Worm (Caenorhabditis elegans) whole organism, L3 larva: ENCODE results near the gene F53A3.7.

Experiments
- ZK546.5 ChIP-seq: sonication (generic microtip); optimal IDR thresholded peaks from 2 replicates; lab custom pipeline; 2017; ENCODE audit warnings: missing biosample characterization, missing genetic modification characterization
- ama-1 ChIP-seq: fragments of 150-350 bp; optimal IDR thresholded peaks from 2 replicates; lab custom pipeline; 2018
- ceh-16 ChIP-seq: sonication (generic microtip); optimal IDR thresholded peaks from 2 replicates; lab custom pipeline; 2017; ENCODE audit warnings: missing biosample characterization, missing genetic modification characterization
- ceh-28 ChIP-seq: fragments of 150-350 bp; optimal IDR thresholded peaks from 2 replicates; lab custom pipeline; 2014; ENCODE audit warnings: missing biosample characterization, missing genetic modification reagents, missing genetic modification characterization
- ceh-82 ChIP-seq: fragments of 150-350 bp; optimal IDR thresholded peaks from 2 replicates; lab custom pipeline; 2014; ENCODE audit warnings: missing biosample characterization, missing genetic modification characterization
- ceh-9 ChIP-seq: sonication (generic microtip); optimal IDR thresholded peaks from 2 replicates; lab custom pipeline; 2018; ENCODE audit warnings: missing biosample characterization, missing genetic modification characterization
- daf-12 ChIP-seq: fragments of 150-350 bp; optimal IDR thresholded peaks from 2 replicates; lab custom pipeline; 2014; ENCODE audit warnings: missing biosample characterization, missing genetic modification reagents, missing genetic modification characterization
- egl-27 ChIP-seq: sonication (generic microtip); optimal IDR thresholded peaks from 4 replicates; lab custom pipeline; 2017; ENCODE audit warnings: missing biosample characterization, missing genetic modification reagents, missing genetic modification characterization
- elt-1 ChIP-seq: fragments of 150-350 bp; optimal IDR thresholded peaks from 2 replicates; lab custom pipeline; 2014; ENCODE audit warnings: missing biosample characterization, missing genetic modification characterization
- elt-2 ChIP-seq: sonication (generic microtip); optimal IDR thresholded peaks from 2 replicates; lab custom pipeline; 2016; ENCODE audit warnings: missing genetic modification reagents, mild to moderate bottlenecking, missing genetic modification characterization, missing compliant biosample characterization
- elt-3 ChIP-seq, 3 experiments: fragments of 150-350 bp in 1 of 3; sonication (generic microtip) in 2 of 3; optimal IDR thresholded peaks; 2 replicates in 2 of 3; 4 replicates in 1 of 3; lab custom pipeline; 2014 to 2017; ENCODE audit warnings: missing biosample characterization in 3 of 3, missing genetic modification characterization in 3 of 3
- eor-1 ChIP-seq, 2 experiments: fragments of 150-350 bp; optimal IDR thresholded peaks; 2 replicates each; lab custom pipeline; 2014 to 2018; ENCODE audit warnings: missing biosample characterization in 2 of 2, missing genetic modification characterization in 2 of 2
- fkh-2 ChIP-seq: fragments of 150-350 bp; optimal IDR thresholded peaks from 2 replicates; lab custom pipeline; 2014; ENCODE audit warnings: missing biosample characterization, missing genetic modification reagents, missing genetic modification characterization
- hmg-11 ChIP-seq: sonication (generic microtip); optimal IDR thresholded peaks from 2 replicates; lab custom pipeline; 2016; ENCODE audit warnings: missing genetic modification characterization, missing compliant biosample characterization
- lin-15B ChIP-seq: fragments of 150-350 bp; optimal IDR thresholded peaks from 2 replicates; lab custom pipeline; 2014; ENCODE audit warnings: missing biosample characterization, missing genetic modification characterization
- lin-39 ChIP-seq: fragments of 150-350 bp; optimal IDR thresholded peaks from 2 replicates; lab custom pipeline; 2018; ENCODE audit warnings: missing biosample characterization, missing genetic modification reagents, missing genetic modification characterization
- lsy-12 ChIP-seq: sonication (generic microtip); optimal IDR thresholded peaks from 2 replicates; lab custom pipeline; 2016; ENCODE audit warnings: mild to moderate bottlenecking, missing genetic modification characterization, missing compliant biosample characterization
- nhr-11 ChIP-seq: fragments of 150-350 bp; optimal IDR thresholded peaks from 2 replicates; lab custom pipeline; 2014; ENCODE audit warnings: missing biosample characterization, missing genetic modification characterization
- nhr-12 ChIP-seq: fragments of 150-350 bp; optimal IDR thresholded peaks from 2 replicates; lab custom pipeline; 2014; ENCODE audit warnings: missing biosample characterization, missing genetic modification characterization
- nhr-23 ChIP-seq: fragments of 150-350 bp; optimal IDR thresholded peaks from 2 replicates; lab custom pipeline; 2014; ENCODE audit warnings: missing biosample characterization, missing genetic modification reagents, missing genetic modification characterization
- nhr-237 ChIP-seq: fragments of 150-350 bp; optimal IDR thresholded peaks from 2 replicates; lab custom pipeline; 2014; ENCODE audit warnings: missing biosample characterization, missing genetic modification characterization
- nhr-25 ChIP-seq: sonication (generic microtip); optimal IDR thresholded peaks from 2 replicates; lab custom pipeline; 2017; ENCODE audit warnings: missing biosample characterization, missing genetic modification characterization
- nhr-28 ChIP-seq: fragments of 150-350 bp; optimal IDR thresholded peaks from 2 replicates; lab custom pipeline; 2014; ENCODE audit warnings: missing biosample characterization, missing genetic modification characterization
- nhr-43 ChIP-seq: sonication (generic microtip); optimal IDR thresholded peaks from 2 replicates; lab custom pipeline; 2016; ENCODE audit warnings: mild to moderate bottlenecking, missing genetic modification characterization, missing compliant biosample characterization; ENCODE audit not compliant: poor library complexity, severe bottlenecking
- nhr-67 ChIP-seq: fragments of 150-350 bp; optimal IDR thresholded peaks from 2 replicates; lab custom pipeline; 2014; ENCODE audit warnings: missing biosample characterization, missing genetic modification characterization
- nhr-77 ChIP-seq: fragments of 150-350 bp; optimal IDR thresholded peaks from 2 replicates; lab custom pipeline; 2014; ENCODE audit warnings: missing biosample characterization, missing genetic modification characterization
- skn-1 ChIP-seq: fragments of 150-350 bp; optimal IDR thresholded peaks from 2 replicates; lab custom pipeline; 2014; ENCODE audit warnings: missing biosample characterization, missing genetic modification characterization
- snpc-4 ChIP-seq: fragments of 150-350 bp; optimal IDR thresholded peaks from 2 replicates; lab custom pipeline; 2014; ENCODE audit warnings: missing biosample characterization, missing genetic modification characterization
- tbx-2 ChIP-seq: sonication (generic microtip); optimal IDR thresholded peaks from 2 replicates; lab custom pipeline; 2016; ENCODE audit warnings: mild to moderate bottlenecking, missing genetic modification characterization, missing compliant biosample characterization
- unc-39 ChIP-seq: sonication (generic microtip); optimal IDR thresholded peaks from 4 replicates; lab custom pipeline; 2017; ENCODE audit warnings: missing biosample characterization, missing genetic modification characterization
- zag-1 ChIP-seq: fragments of 150-350 bp; optimal IDR thresholded peaks from 2 replicates; lab custom pipeline; 2014; ENCODE audit warnings: missing biosample characterization, missing genetic modification characterization
- ztf-11 ChIP-seq: fragments of 150-350 bp; optimal IDR thresholded peaks from 2 replicates; lab custom pipeline; 2014; ENCODE audit warnings: missing biosample characterization, missing genetic modification characterization

F53A3.7 gene

ce11 chrIII:1950236-1950635 is 1.1 kb upstream of the F53A3.7 start, which contains the start of the genes polh-1 and rps-22 (continued):
- TF ChIP-seq elt-2 (tag; lab: Kevin White, UChicago) (peak; percentile 59), lin-39 (tag; lab: Kevin White, UChicago) (peak; percentile 92), nhr-28 (tag; lab: Kevin White, UChicago) (no peak), ceh-9 (tag; lab: Kevin White, UChicago) (no peak), unc-39 (tag; lab: Kevin White, UChicago) (no peak), nhr-43 (tag; lab: Kevin White, UChicago) (peak; percentile 80), nhr-11 (tag; lab: Kevin White, UChicago) (peak; percentile 34), nhr-237 (tag; lab: Kevin White, UChicago) (no peak), fkh-2 (tag; lab: Kevin White, UChicago) (no peak), lin-15B (tag; lab: Kevin White, UChicago) (peak; percentile 98), egl-27 (tag; lab: Kevin White, UChicago) (peak; percentile 36)

ce11 chrIII:1955520-1956095 is 4.3 kb downstream of the F53A3.7 start:
- TF ChIP-seq nhr-77 (tag; lab: Kevin White, UChicago) (no peak), lsy-12 (tag; lab: Kevin White, UChicago) (no peak), ceh-28 (peak; percentile 99), elt-2 (tag; lab: Kevin White, UChicago) (no peak)

ce11 chrIII:1961895-1962506 is 10.7 kb downstream of the F53A3.7 start, which contains the start of gene mboa-6:
Gene mboa-6 (minus strand): TSS chrIII:1961945.
- TF ChIP-seq nhr-23 (tag; lab: Kevin White, UChicago) = no peak
- TF ChIP-seq ztf-11 (tag; lab: Kevin White, UChicago) = no peak
- no peak for TF ChIP-seq ceh-16 (tag; lab: Kevin White, UChicago)
- peak; percentile 18 for TF ChIP-seq hmg-11 (tag; lab: Kevin White, UChicago)

DNA sequence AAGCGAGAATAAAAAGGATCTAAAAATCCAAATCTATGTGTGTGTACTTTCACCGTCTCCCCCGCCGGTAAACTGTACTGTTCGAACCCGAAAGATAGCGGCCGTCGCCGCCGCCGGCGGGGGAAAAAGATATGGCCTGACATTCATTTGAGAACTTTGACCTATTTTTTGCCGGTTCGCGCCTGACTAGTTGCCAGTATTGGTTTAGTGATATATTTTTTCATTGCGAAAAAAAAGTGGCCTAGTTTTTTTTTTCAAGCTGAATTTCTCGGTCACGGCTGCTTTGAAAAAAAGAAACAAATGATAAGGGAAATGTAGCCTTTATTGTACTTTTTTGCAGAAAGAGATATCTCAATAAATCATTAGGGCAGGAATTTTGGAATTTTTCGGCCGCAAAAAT is 11.2 kb downstream of the F53A3.7 start:
- TF ChIP-seq elt-2 (tag; lab: Kevin White, UChicago) = peak; percentile 41
- no peak for TF ChIP-seq zag-1 (tag; lab: Kevin White, UChicago)
- peak; percentile 46 for TF ChIP-seq nhr-23 (tag; lab: Kevin White, UChicago)

DNA sequence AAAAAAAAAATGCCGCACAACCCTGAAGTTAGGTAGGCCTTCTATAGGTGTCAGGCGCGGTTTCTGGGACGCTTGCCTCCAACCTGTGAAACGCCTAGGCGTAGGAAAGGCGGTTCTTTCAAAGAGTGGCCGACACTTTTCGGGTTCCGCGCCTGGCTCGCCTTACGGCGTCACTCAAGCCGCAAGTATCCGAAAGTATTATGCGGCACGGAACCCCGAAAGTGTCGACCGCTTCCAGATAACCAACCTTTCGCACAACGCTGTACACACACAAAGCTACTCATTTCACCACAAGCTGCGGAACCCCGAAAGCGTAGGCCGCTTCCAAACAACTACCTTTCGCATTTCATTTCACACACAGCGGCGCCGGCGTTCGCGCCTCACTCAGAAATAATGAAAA is 11.8 kb downstream of the F53A3.7 start:
- TF ChIP-seq skn-1 (tag; lab: Kevin White, UChicago) (no peak), elt-2 (tag; lab: Kevin White, UChicago) (no peak), nhr-67 (tag; lab: Kevin White, UChicago) (no peak), tbx-2 (tag; lab: Kevin White, UChicago) (no peak)

DNA sequence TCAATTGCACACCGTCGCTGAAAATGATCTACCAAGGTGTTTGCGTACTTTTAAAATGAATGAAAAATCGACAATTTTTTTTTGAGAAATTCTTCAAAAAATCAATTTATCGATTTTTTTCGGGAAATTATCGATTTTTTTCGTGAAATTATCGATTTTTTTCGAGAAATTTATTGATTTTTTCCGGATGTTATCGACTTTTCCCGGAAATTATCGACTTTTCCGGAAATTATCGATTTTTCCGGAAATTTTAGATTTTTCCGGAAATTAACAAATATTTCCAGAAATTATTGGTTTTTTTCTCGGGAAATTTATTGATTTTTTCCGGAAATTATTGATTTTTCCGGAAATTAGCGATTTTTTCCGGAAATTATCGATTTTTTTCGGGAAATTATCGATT is 13.8 kb downstream of the F53A3.7 start:
- peak; percentile 91 for TF ChIP-seq ceh-28

ce11 chrIII:1965580-1965979 is 14.3 kb downstream of the F53A3.7 start:
- peak; percentile 76 for TF ChIP-seq ceh-28
- TF ChIP-seq, all 47 proteins: peak for 1; not testable (repeated sequence) for 46

ce11 chrIII:1969802-1970201 is 18.5 kb downstream of the F53A3.7 start, which contains the start of gene moa-1:
Gene moa-1 (minus strand): TSS chrIII:1969902.
- TF ChIP-seq ZK546.5 (no peak), nhr-25 (no peak), eor-1 (tag; optimal IDR thresholded peaks at IDR 0.05; lab: Kevin White, UChicago) (no peak), unc-39 (tag; lab: Kevin White, UChicago) (no peak), tbx-2 (tag; lab: Kevin White, UChicago) (no peak), nhr-12 (no peak), elt-1 (tag; lab: Kevin White, UChicago) (no peak), snpc-4 (no peak), elt-2 (tag; lab: Kevin White, UChicago) (no peak), daf-12 (tag; lab: Kevin White, UChicago) (no peak), elt-3 (tag; optimal IDR thresholded peaks at IDR 0.05; lab: Kevin White, UChicago) (no peak), nhr-28 (tag; lab: Kevin White, UChicago) (no peak), ama-1 (lab: Kevin White, UChicago) (no peak), ceh-82 (tag; lab: Kevin White, UChicago) (no peak)
